Worm (Caenorhabditis elegans) whole organism, midembryonic: ENCODE results near the gene gur-3.

Experiments
- T22C8.4 ChIP-seq: fragments of 200-800 bp; sonication (Bioruptor generic); IDR thresholded peaks from 2 replicates; pipeline ENCODE4 v1.3.6; 2022; ENCODE audit warnings: missing genetic modification characterization, missing compliant biosample characterization
- cog-1 ChIP-seq: sonication (generic microtip); optimal IDR thresholded peaks from 2 replicates; lab custom pipeline; 2016; ENCODE audit warnings: missing genetic modification characterization, missing compliant biosample characterization
- flt-1 ChIP-seq: fragments of 200-800 bp; sonication (Bioruptor generic); IDR thresholded peaks from 2 replicates; pipeline ENCODE4 v1.3.6; 2022; ENCODE audit warnings: missing genetic modification characterization, missing compliant biosample characterization
- klf-2 ChIP-seq: fragments of 200-800 bp; sonication (Bioruptor generic); conservative IDR thresholded peaks from 2 replicates; pipeline ENCODE4 v1.3.6; 2022; ENCODE audit warnings: missing genetic modification reagents, missing genetic modification characterization, missing compliant biosample characterization
- med-1 ChIP-seq: sonication (generic microtip); optimal IDR thresholded peaks from 2 replicates; lab custom pipeline; 2017; ENCODE audit warnings: missing genetic modification characterization, mild to moderate bottlenecking, missing compliant biosample characterization, antibody characterized with exemption, missing genetic modification reagents; ENCODE audit not compliant: insufficient read depth
- ref-1 ChIP-seq: fragments of 200-800 bp; sonication (Bioruptor generic); conservative IDR thresholded peaks from 2 replicates; pipeline ENCODE4 v1.3.6; 2022; ENCODE audit warnings: missing genetic modification reagents, missing genetic modification characterization, missing compliant biosample characterization
- tab-1 ChIP-seq: fragments of 200-800 bp; sonication (Bioruptor generic); IDR thresholded peaks from 2 replicates; pipeline ENCODE4 v1.3.6; 2022; ENCODE audit warnings: missing genetic modification characterization, missing compliant biosample characterization
- ztf-23 ChIP-seq: fragments of 200-800 bp; sonication (Bioruptor generic); IDR thresholded peaks from 2 replicates; pipeline ENCODE4 v1.3.6; 2022; ENCODE audit warnings: missing genetic modification reagents, missing genetic modification characterization, missing compliant biosample characterization
- ztf-29 ChIP-seq: fragments of 200-800 bp; sonication (Bioruptor generic); IDR thresholded peaks from 2 replicates; pipeline ENCODE4 v1.3.6; 2022; ENCODE audit warnings: missing genetic modification reagents, missing genetic modification characterization, missing compliant biosample characterization

Gene gur-3

ce11 chrX:10410539-10410938, 4.4 kb upstream of the gur-3 start:
- TF ChIP-seq ztf-29 (GFP tag; lab: Robert Waterston, UW): no peak
- TF ChIP-seq ref-1 (GFP tag; lab: Robert Waterston, UW): no peak
- no peak for TF ChIP-seq ztf-23
- TF ChIP-seq med-1 (GFP tag; lab: Kevin White, UChicago): no peak
- TF ChIP-seq cog-1 (tag; lab: Kevin White, UChicago): no peak
- TF ChIP-seq tab-1 (GFP tag; lab: Robert Waterston, UW): no peak
- TF ChIP-seq klf-2 (GFP tag; lab: Robert Waterston, UW): no peak
- no peak for TF ChIP-seq T22C8.4 (GFP tag; lab: Robert Waterston, UW)
- no peak for TF ChIP-seq flt-1

DNA sequence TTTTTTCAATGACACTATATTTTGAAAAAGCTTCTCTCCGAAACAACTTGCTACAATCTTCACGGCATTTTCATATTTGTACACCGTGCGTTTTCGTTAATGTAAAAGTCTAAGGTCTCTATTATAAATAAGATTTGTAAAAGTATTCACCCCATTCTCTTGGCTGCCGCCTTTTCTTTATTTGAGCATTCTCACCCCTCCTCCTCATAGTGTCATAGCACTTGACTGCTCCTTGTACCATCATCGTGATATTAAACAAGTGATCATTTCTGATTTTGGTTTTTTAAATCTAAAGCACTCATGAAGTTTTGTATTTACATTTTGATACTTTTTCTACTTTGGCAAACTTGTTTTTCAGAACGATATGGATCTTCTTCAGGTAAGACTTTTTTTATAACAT, 747 bp upstream of the gur-3 start, which contains the start of gene ZC504.1:
ZC504.1 (plus strand) TSS at position 301 of the 400 bp plus-strand sequence.
- TF ChIP-seq ref-1 (GFP tag; lab: Robert Waterston, UW) (no peak), flt-1 (no peak), T22C8.4 (GFP tag; lab: Robert Waterston, UW) (no peak), ztf-23 (no peak), cog-1 (tag; lab: Kevin White, UChicago) (no peak), med-1 (GFP tag; lab: Kevin White, UChicago) (no peak), klf-2 (GFP tag; lab: Robert Waterston, UW) (no peak), tab-1 (GFP tag; lab: Robert Waterston, UW) (no peak), ztf-29 (GFP tag; lab: Robert Waterston, UW) (no peak)

- no peak for TF ChIP-seq ztf-29 (GFP tag; lab: Robert Waterston, UW)
Measured at ce11 chrX:10404051-10404450, 2.1 kb downstream of the gur-3 start.

DNA sequence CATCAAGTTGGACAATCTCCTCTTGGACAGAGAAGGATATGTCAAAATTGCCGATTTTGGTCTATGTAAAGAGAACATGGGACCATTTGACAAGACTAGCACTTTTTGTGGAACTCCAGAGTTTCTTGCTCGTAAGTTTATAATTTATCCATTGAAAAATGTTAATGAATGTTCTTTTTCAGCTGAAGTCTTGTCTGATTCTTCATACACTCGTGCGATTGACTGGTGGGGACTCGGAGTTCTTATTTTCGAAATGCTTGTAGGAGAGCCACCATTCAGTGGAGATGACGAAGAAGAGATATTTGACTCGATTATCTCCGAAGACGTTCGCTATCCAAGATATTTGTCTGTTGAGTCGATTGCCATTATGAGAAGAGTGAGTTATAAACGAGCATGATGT, 5.0 kb downstream of the gur-3 start:
- TF ChIP-seq tab-1 (GFP tag; lab: Robert Waterston, UW) (no peak), ztf-29 (GFP tag; lab: Robert Waterston, UW) (no peak), klf-2 (GFP tag; lab: Robert Waterston, UW) (no peak), med-1 (GFP tag; lab: Kevin White, UChicago) (no peak), T22C8.4 (GFP tag; lab: Robert Waterston, UW) (no peak), ref-1 (GFP tag; lab: Robert Waterston, UW) (no peak), cog-1 (tag; lab: Kevin White, UChicago) (no peak)

DNA sequence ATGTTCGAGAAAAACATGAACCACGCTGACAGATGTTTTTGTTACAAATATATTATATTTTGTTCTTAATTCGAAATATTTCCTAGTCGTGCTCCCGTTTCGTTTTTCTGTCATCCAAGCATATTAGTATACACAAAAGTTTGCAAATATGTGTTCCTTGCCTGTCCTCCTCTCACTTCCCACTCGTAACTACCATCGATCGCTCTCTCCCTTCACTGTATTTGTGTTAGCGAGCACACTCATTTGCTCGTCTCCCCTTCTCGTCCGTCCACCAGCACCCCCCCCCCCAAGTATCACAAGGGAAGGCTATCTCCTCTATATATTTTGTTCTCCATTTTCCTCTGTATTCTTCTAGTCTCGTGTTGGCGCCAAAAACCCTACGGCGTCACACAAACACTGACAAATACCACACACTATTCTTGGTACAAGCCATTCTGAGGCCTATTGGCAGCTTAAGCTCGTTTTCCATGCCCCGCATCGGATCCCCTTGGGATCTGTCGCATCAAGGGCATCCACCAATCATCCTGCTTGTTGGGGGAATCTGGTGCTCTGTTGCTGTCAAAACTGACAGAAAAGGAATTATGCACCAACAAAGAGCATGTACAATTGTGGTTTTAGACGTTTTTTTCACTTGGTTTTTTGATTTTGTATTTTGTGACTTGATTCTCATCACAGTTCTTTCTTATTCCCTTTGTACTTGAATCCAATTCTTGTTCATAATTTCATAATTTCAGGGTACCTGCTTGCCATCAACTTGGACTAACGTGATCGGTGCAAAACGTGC, 9.4 kb downstream of the gur-3 start, which contains the start of gene pkn-1:
pkn-1 (plus strand) TSS at position 734 of the 784 bp plus-strand sequence.
- TF ChIP-seq ztf-29 (GFP tag; lab: Robert Waterston, UW) (peak; percentile 63; the same call in 1 of the 2 replicates), cog-1 (tag; lab: Kevin White, UChicago) (no peak)

DNA sequence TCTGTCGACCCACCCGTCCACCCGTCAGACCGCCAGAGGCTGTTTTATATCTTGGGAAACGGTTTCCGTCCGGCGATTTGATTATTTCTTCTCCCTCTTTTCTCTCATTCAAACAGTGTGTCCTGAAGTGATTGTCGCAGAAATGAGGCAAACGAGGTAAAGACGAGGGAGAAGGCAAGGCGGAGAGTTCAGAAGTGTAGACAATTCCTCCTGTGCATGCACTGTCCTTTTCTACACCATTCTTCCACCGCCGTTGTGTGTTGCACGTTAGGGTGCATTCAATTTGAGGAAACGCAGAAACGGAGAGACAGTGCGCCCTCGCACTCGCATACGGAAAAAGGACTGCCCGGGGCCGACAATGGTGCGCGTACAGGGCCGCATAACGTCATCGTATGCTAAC, 10.4 kb downstream of the gur-3 start:
- no peak for TF ChIP-seq klf-2 (GFP tag; lab: Robert Waterston, UW)
- TF ChIP-seq ztf-29 (GFP tag; lab: Robert Waterston, UW): no peak
- TF ChIP-seq tab-1 (GFP tag; lab: Robert Waterston, UW): 0 out of 2 replicates have a peak, but pooled peaks have one; percentile 9
- TF ChIP-seq T22C8.4 (GFP tag; lab: Robert Waterston, UW): no peak
- TF ChIP-seq cog-1 (tag; lab: Kevin White, UChicago): peak; percentile 37
- no peak for TF ChIP-seq ref-1 (GFP tag; lab: Robert Waterston, UW)
- no peak for TF ChIP-seq med-1 (GFP tag; lab: Kevin White, UChicago)
- TF ChIP-seq flt-1: 0 out of 2 replicates have a peak, but pooled peaks have one; percentile 22
- TF ChIP-seq ztf-23: no peak

- no peak for TF ChIP-seq flt-1
- no peak for TF ChIP-seq ztf-23
- no peak for TF ChIP-seq cog-1 (tag; lab: Kevin White, UChicago)
- TF ChIP-seq tab-1 (GFP tag; lab: Robert Waterston, UW): no peak
- TF ChIP-seq ztf-29 (GFP tag; lab: Robert Waterston, UW): no peak
- TF ChIP-seq med-1 (GFP tag; lab: Kevin White, UChicago): no peak
- TF ChIP-seq T22C8.4 (GFP tag; lab: Robert Waterston, UW): no peak
- no peak for TF ChIP-seq klf-2 (GFP tag; lab: Robert Waterston, UW)
- no peak for TF ChIP-seq ref-1 (GFP tag; lab: Robert Waterston, UW)
Measured at ce11 chrX:10395177-10395576, 10.9 kb downstream of the gur-3 start.

DNA sequence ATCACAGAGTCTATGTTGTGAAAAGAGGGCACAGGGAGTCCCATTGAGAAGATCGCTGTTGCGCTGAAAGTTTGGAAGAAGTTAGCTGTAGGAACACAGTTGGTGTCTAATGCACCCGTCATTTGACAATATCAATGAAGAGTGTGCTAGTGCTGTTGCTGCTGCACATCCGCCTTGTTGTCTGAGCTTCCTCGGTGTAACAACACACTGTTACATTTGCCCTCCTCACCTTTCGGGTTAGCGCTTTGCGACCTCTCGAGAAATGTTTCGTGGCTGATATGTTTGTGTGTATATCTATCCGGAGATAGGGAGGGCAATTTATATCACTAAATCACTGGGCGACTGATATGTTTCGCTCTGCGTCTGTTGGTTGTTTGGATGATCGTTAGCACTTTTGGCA, 11.9 kb downstream of the gur-3 start:
- TF ChIP-seq klf-2 (GFP tag; lab: Robert Waterston, UW) (no peak), cog-1 (tag; lab: Kevin White, UChicago) (peak; percentile 36)

DNA sequence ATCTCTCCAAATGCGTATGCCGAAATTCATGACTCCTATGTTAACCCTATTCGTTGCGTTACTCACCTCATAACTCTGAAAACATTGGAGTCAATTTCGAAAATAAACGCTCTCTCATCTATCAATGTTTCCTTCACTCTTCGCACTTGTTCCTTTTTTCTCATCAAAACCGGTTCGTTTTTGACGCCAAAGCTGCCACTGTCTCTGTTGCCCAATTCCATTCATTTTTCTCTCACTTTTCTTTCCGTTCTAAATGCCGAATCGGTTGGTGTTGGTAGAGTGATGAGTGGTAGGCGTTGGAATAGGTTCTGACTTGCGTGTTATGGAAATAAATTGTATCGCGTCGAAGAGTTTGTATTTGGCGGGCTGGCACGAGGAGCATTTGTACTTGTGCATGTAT, 12.7 kb downstream of the gur-3 start:
- TF ChIP-seq med-1 (GFP tag; lab: Kevin White, UChicago) (no peak), ref-1 (GFP tag; lab: Robert Waterston, UW) (no peak), cog-1 (tag; lab: Kevin White, UChicago) (no peak), T22C8.4 (GFP tag; lab: Robert Waterston, UW) (no peak), ztf-29 (GFP tag; lab: Robert Waterston, UW) (no peak), flt-1 (no peak), tab-1 (GFP tag; lab: Robert Waterston, UW) (no peak), klf-2 (GFP tag; lab: Robert Waterston, UW) (no peak), ztf-23 (no peak)

ce11 chrX:10392792-10393191, 13.3 kb downstream of the gur-3 start:
- TF ChIP-seq med-1 (GFP tag; lab: Kevin White, UChicago) (no peak), tab-1 (GFP tag; lab: Robert Waterston, UW) (no peak), ztf-29 (GFP tag; lab: Robert Waterston, UW) (no peak), ztf-23 (no peak), T22C8.4 (GFP tag; lab: Robert Waterston, UW) (no peak), flt-1 (no peak), klf-2 (GFP tag; lab: Robert Waterston, UW) (no peak), ref-1 (GFP tag; lab: Robert Waterston, UW) (no peak), cog-1 (tag; lab: Kevin White, UChicago) (no peak)
